Fruit fly (Drosophila melanogaster) whole organism, prepupa: Measurements from ENCODE around the gene CG7255.

ENCODE experiments used
- CG11762 ChIP-seq: fragments of 200-800 bp; sonication (Bioruptor generic); optimal IDR thresholded peaks from 3 replicates; lab custom pipeline; 2016; ENCODE audit warnings: missing biosample characterization, missing genetic modification characterization; ENCODE audit not compliant: insufficient read depth
- Eip78C ChIP-seq: fragments of 200-800 bp; sonication (Bioruptor generic); peaks from one replicate; lab custom pipeline; 2016; ENCODE audit warnings: missing biosample characterization, missing genetic modification characterization
- Hr39 ChIP-seq: fragments of 200-800 bp; sonication (Bioruptor generic); optimal IDR thresholded peaks from 2 replicates; lab custom pipeline; 2016; ENCODE audit warnings: missing biosample characterization, missing genetic modification characterization
- achi ChIP-seq: fragments of 200-800 bp; sonication (Bioruptor generic); optimal IDR thresholded peaks from 3 replicates; lab custom pipeline; 2016; ENCODE audit warnings: missing biosample characterization, missing genetic modification characterization

dm6 chr3L:15354763-15355162 lies 50.7 kb downstream of the CG7255 start:
- no peak for TF ChIP-seq Hr39 (GFP tag; lab: Kevin White, UChicago)
- no peak for TF ChIP-seq CG11762
- no peak for TF ChIP-seq achi (GFP tag; lab: Kevin White, UChicago)
- TF ChIP-seq Eip78C, result no peak
